Fruit fly (Drosophila melanogaster): ENCODE results near the gene CG5623.

The CG5623 gene

dm6 chr3R:15816276-15816675 lies 49.0 kb upstream of the CG5623 start (continued):
- no peak for TF ChIP-seq lola (GFP tag; optimal IDR thresholded peaks at IDR 0.05)
- no peak for TF ChIP-seq CG4854 (GFP tag; optimal IDR thresholded peaks at IDR 0.05)
- TF ChIP-seq Ets65A (GFP tag) = peak; percentile 92
- TF ChIP-seq sob (GFP tag; IDR thresholded peaks at IDR 0.05) = peak; percentile 50; the same call in 1 of the 2 replicates
- TF ChIP-seq CG4404 (GFP tag; IDR thresholded peaks at IDR 0.05) = peak; percentile 48
- 0 out of 2 replicates have a peak, but pooled peaks have one; percentile 41 for TF ChIP-seq Rfx (GFP tag; IDR thresholded peaks at IDR 0.05)
- peak; percentile 43 for TF ChIP-seq chn (GFP tag; optimal IDR thresholded peaks at IDR 0.05)
- TF ChIP-seq en (GFP tag; optimal IDR thresholded peaks at IDR 0.05) = no peak
- peak; percentile 43 for TF ChIP-seq E2f1 (GFP tag; IDR thresholded peaks at IDR 0.05)
- peak in 1 of 2 experiments; percentile 2 for TF ChIP-seq Pdp1 (GFP tag; optimal IDR thresholded peaks at IDR 0.05)
- TF ChIP-seq zfh1 (GFP tag; IDR thresholded peaks at IDR 0.05) = peak; percentile 65; the same call in 1 of the 3 replicates
- TF ChIP-seq dysf (GFP tag; IDR thresholded peaks at IDR 0.05) = peak; percentile 44; the same call in 1 of the 3 replicates
- no peak for TF ChIP-seq CG10147 (GFP tag; optimal IDR thresholded peaks at IDR 0.05)
- peak; percentile 34 to 39 for TF ChIP-seq chif (GFP tag; optimal IDR thresholded peaks at IDR 0.05)
- TF ChIP-seq CG11723 (GFP tag; optimal IDR thresholded peaks at IDR 0.05) = no peak
- peak; percentile 7 for TF ChIP-seq Side (GFP tag; optimal IDR thresholded peaks at IDR 0.05)
- peak; percentile 56 for TF ChIP-seq ara (GFP tag; IDR thresholded peaks at IDR 0.05)
- no peak for TF ChIP-seq CG4328 (GFP tag; optimal IDR thresholded peaks at IDR 0.05)
- peak; percentile 60 for TF ChIP-seq sisA (GFP tag; IDR thresholded peaks at IDR 0.05)
- 0 out of 3 replicates have a peak, but pooled peaks have one; percentile 13 for TF ChIP-seq tgo (GFP tag; IDR thresholded peaks at IDR 0.05)
- TF ChIP-seq Hsf (GFP tag; optimal IDR thresholded peaks at IDR 0.05) = peak; percentile 8
- TF ChIP-seq row (GFP tag; IDR thresholded peaks at IDR 0.05) = peak; percentile 46; the same call in 2 of the 3 replicates
- TF ChIP-seq B-H1 (GFP tag; IDR thresholded peaks at IDR 0.05) = peak; percentile 16; the same call in 1 of the 3 replicates
- TF ChIP-seq sens (GFP tag) = peak; percentile 60
- TF ChIP-seq pan (optimal IDR thresholded peaks at IDR 0.05) = no peak
- peak in 1 of 2 experiments; percentile 35 for TF ChIP-seq pan (GFP tag; optimal IDR thresholded peaks at IDR 0.05 in 1 of 2, IDR thresholded peaks at IDR 0.05 in 1 of 2)
- TF ChIP-seq ken (GFP tag; IDR thresholded peaks at IDR 0.05) = peak; percentile 35; the same call in 1 of the 3 replicates
- TF ChIP-seq fu2 (GFP tag; optimal IDR thresholded peaks at IDR 0.05) = no peak
- TF ChIP-seq CG3163 (GFP tag; optimal IDR thresholded peaks at IDR 0.05) = no peak
- TF ChIP-seq CG11456 (GFP tag; IDR thresholded peaks at IDR 0.05) = peak; percentile 57; the same call in 1 of the 3 replicates
- TF ChIP-seq ash1 (GFP tag; optimal IDR thresholded peaks at IDR 0.05) = no peak
- TF ChIP-seq phol (tag; optimal IDR thresholded peaks at IDR 0.05) = peak; percentile 7
- TF ChIP-seq ci (GFP tag; IDR thresholded peaks at IDR 0.05) = peak; percentile 60; the same call in 1 of the 3 replicates
- TF ChIP-seq CG1024 (GFP tag; IDR thresholded peaks at IDR 0.05) = 0 out of 2 replicates have a peak, but pooled peaks have one; percentile 16
- TF ChIP-seq CG10979 (tag; optimal IDR thresholded peaks at IDR 0.05) = peak; percentile 1
- TF ChIP-seq CG6689 (GFP tag; IDR thresholded peaks at IDR 0.05) = 0 out of 2 replicates have a peak, but pooled peaks have one; percentile 34
- peak; percentile 32 for TF ChIP-seq dmrt11E (tag; optimal IDR thresholded peaks at IDR 0.05)
- TF ChIP-seq CG5953 (GFP tag; IDR thresholded peaks at IDR 0.05) = no peak
- no peak for TF ChIP-seq Neu2 (GFP tag; optimal IDR thresholded peaks at IDR 0.05; ENCODE audit: borderline replicate concordance)
- peak; percentile 29 for TF ChIP-seq vvl (GFP tag; IDR thresholded peaks at IDR 0.05)
- TF ChIP-seq Awh (GFP tag; IDR thresholded peaks at IDR 0.05) = peak; percentile 37; the same call in 1 of the 2 replicates
- peak; percentile 50; the same call in 1 of the 2 replicates for TF ChIP-seq ttk (GFP tag; IDR thresholded peaks at IDR 0.05)
- peak; percentile 45 for TF ChIP-seq D19B (GFP tag; optimal IDR thresholded peaks at IDR 0.05)
- TF ChIP-seq prd (optimal IDR thresholded peaks at IDR 0.05) = no peak
- peak; percentile 76; the same call in 2 of the 3 replicates for TF ChIP-seq prd (GFP tag; IDR thresholded peaks at IDR 0.05)

Measured in whole organism, embryonic.